Fruit fly (Drosophila melanogaster) S2 (cell line): Measurements from ENCODE around the gene UQCR-14L.

Source experiments
- CG8478 ChIP-seq: fragments of >200 bp; optimal IDR thresholded peaks from 2 replicates; lab custom pipeline; 2018
- CTCF ChIP-seq, 2 experiments: fragments of >200 bp; optimal IDR thresholded peaks; 2 replicates each; lab custom pipeline; 2018

UQCR-14L gene

DNA sequence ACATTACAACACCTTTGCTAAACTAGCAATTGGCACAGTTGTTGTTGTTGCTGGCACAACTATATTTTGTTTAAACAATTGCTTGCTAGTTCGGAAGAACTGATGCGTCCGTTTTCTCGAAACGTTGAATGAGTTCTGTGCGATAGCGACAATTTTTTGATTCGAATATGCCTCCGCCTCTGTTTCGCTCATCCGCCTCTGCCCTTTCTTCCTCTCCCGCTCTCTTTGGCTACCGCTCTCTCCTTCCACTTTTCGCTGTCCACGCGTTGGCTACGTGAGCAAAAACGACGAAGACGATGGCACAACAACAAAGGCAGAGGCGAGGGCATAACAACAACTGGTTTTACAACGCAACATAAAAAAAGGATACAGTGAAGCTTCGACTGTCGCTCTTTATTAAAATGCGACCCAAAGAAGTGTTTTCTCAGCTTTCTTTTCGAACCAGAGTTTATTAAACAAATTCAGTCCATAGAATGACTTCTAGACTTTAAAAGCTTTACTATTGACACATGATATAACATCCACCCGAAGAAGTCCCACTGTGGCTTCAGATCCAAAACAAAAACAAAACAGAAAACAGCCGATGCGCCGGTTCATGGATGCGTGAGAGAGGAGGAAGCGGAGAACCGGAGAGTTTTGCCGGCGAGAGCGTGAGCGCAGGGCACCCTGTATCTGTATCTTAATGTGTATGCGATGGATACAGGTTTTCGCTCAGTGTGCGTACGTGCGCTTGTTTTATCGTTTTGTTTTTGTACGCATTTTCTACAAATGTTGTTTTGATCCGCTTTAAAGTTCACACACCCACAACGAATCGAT is 32.5 kb downstream of the UQCR-14L start:
- TF ChIP-seq CTCF (optimal IDR thresholded peaks at IDR 0.05; lab: Kevin White, UChicago) (no peak), CG8478 (lab: Kevin White, UChicago) (no peak)

DNA sequence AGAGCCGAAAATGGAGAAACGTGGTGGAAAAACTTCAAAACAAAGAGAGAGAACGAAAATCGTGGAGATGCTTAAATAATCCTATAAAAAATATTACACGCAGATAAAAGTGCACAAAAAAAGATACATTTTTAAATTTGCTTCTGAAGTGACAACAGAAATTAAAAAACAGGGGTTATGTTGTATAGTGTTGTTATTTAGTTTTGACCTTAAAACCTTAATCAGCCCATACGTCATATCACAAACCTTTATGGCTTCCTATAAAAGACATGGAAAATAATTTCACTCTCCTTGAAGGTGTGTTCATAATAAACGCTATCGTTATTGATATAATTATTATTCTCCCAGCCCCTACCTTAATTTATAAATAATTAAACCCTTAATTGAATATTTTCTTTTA is 33.3 kb downstream of the UQCR-14L start:
- TF ChIP-seq CTCF (optimal IDR thresholded peaks at IDR 0.05; lab: Kevin White, UChicago) (no peak), CG8478 (lab: Kevin White, UChicago) (no peak)

DNA sequence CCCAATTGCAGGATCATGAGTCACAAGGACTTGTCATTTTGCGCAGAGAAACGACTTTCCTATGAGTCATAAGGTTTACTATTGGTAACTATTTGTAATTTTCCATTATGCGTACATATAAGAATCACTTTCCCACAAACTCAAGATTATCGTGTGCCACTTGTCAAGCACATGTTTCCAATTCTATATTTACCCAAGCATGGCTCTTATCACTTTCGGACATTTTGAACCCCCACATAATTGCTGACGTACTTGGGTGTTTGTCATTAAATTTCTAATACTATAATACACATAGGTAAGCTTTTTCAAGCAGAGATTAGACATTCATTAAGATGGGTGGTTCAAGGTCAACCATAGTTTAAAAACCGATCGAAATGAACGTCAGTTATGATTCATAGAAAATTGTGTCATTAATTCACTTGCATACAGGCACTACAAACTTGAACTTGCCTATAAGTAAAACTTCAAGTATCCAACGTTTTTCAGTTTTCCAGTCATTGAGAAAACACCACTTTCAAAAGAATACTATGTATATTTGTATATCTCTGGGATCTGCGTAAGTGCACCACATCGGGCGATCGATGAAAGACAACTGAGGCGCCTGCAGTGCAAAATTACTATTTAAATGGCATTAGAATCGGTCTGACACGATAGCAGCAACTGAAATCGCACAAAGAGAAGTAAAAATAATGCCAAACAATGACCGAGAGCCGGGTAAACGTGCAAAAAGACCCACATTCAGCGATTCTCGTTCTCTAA is 34.0 kb downstream of the UQCR-14L start:
- no peak for TF ChIP-seq CG8478 (lab: Kevin White, UChicago)
- TF ChIP-seq CTCF (optimal IDR thresholded peaks at IDR 0.05; lab: Kevin White, UChicago): no peak

dm6 chr3R:28328780-28329546 is 35.1 kb downstream of the UQCR-14L start:
- TF ChIP-seq CTCF (optimal IDR thresholded peaks at IDR 0.05; lab: Kevin White, UChicago) (no peak), CG8478 (lab: Kevin White, UChicago) (no peak)

DNA sequence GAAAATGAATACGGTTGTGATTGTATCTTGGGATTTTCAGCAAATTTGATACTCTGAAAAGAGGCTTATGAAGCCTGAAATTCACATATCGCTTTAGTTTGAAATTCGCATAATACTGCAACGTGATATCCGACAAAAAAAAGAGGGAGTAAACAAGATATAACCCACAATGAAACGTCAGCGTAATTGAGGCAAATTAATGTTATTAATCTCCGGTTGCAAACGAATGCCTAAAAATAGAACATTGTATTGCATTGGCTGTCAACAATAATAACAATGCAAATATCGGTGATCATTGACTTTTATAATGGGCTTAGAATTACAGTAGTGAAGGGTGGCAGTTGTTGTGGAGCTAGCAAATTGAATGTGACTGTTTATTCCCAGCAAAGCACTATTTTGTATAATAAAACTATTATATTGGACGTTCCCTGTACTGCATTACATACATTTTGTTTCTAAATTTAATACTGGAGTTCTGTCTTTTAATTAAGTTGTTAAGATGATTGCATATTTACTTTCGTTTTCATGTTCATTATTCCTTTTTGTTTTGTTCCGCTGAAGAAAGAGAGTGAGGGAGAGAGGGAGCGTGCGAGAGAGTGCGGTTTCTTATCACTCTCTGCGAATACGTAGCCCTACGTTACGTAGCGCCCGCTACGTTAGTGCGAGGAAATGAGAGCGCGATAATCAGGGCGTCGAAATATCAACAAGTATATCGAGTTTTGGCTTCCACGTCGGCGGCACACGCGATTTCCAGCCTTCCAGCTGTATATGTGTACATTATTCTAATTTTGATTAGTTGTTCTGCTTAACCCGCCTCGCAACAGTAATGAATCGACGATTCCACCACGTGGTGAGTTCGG is 36.6 kb downstream of the UQCR-14L start:
- TF ChIP-seq CTCF (optimal IDR thresholded peaks at IDR 0.05; lab: Kevin White, UChicago) (no peak), CG8478 (lab: Kevin White, UChicago) (no peak)

dm6 chr3R:28331126-28331490 is 37.3 kb downstream of the UQCR-14L start:
- no peak for TF ChIP-seq CG8478 (lab: Kevin White, UChicago)
- no peak for TF ChIP-seq CTCF (optimal IDR thresholded peaks at IDR 0.05; lab: Kevin White, UChicago)

dm6 chr3R:28332137-28332671 is 38.4 kb downstream of the UQCR-14L start:
- TF ChIP-seq CG8478 (lab: Kevin White, UChicago) (no peak), CTCF (optimal IDR thresholded peaks at IDR 0.05; lab: Kevin White, UChicago) (no peak)

DNA sequence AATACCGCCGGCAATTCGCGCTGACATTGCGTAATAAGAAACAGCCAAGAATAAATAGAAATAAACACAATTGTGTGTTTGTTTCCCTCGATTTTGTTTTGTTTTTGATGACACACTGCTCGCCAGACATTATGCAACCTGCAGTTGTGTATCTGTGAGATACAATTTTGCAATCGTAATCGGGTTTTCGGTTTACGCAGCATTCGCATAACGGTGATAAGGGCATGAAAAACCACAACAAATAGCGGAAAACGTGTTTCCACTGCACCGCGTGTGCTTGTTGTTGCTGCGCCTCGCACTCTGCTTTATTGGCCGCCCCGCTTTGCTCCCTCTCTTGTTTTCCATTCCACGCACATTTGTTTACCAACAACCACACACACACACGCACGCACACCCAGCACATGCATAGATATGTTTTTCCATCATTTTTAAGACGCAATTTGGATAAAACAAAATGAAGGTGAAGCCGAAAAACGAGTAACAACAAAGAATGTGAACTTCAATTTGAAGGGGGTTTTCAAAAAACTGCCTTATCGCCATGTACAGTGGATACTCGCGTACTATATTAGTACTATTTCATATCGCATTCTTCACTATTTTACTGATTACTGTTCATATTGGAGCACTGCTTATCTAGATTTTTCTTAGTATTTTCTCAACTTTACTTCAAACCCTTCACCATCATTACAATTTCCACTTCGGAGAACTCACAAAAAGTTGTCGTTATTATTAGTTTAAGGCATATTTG is 39.0 kb downstream of the UQCR-14L start:
- TF ChIP-seq CG8478 (lab: Kevin White, UChicago): no peak
- TF ChIP-seq CTCF (optimal IDR thresholded peaks at IDR 0.05; lab: Kevin White, UChicago): no peak

DNA sequence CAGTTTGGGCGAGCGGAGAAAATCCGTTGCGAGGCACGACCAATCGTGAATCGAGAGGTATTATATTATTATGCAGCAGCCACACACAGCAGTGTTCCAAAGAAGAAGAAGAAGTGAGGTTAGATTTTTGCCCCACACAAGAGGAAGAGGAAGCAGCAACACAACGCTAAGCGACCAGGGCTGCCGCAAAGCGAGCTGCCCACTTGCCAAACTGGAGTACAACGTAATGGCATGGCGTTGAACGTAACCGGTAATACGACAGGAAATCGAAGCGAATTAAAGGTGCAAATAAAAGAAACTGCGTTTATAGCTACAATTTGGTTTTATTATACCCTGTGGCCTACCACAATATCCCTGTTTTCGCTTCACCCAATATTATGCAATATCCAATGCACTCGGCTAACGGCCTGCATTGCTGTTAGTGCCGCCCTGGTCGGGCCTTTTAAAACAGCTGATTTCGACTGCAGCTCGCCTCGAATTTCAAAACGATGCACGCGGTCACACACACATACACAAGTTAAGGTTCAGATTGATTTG is 41.7 kb downstream of the UQCR-14L start:
- TF ChIP-seq CTCF (optimal IDR thresholded peaks at IDR 0.05; lab: Kevin White, UChicago) (peak; percentile 3 to 52), CG8478 (lab: Kevin White, UChicago) (no peak)

- peak in 1 of 2 experiments; percentile 19 for TF ChIP-seq CTCF (optimal IDR thresholded peaks at IDR 0.05; lab: Kevin White, UChicago)
- TF ChIP-seq CG8478 (lab: Kevin White, UChicago): no peak
These were observed 42.4 kb downstream of the UQCR-14L start, which contains the start of gene larp for dm6 chr3R:28336046-28336771. larp (minus strand) TSS chr3R:28336440.

dm6 chr3R:28339654-28340605 is 46.1 kb downstream of the UQCR-14L start, which contains the start of the genes Gfat2 and Moca-cyp:
Gfat2 (minus strand) TSS chr3R:28339765.
Moca-cyp (plus strand) TSS chr3R:28340334.
- TF ChIP-seq CTCF (optimal IDR thresholded peaks at IDR 0.05; lab: Kevin White, UChicago): peak in 1 of 2 experiments; percentile 29
- TF ChIP-seq CG8478 (lab: Kevin White, UChicago): no peak
